Fruit fly (Drosophila melanogaster): ENCODE results near the gene CG7115.

DNA sequence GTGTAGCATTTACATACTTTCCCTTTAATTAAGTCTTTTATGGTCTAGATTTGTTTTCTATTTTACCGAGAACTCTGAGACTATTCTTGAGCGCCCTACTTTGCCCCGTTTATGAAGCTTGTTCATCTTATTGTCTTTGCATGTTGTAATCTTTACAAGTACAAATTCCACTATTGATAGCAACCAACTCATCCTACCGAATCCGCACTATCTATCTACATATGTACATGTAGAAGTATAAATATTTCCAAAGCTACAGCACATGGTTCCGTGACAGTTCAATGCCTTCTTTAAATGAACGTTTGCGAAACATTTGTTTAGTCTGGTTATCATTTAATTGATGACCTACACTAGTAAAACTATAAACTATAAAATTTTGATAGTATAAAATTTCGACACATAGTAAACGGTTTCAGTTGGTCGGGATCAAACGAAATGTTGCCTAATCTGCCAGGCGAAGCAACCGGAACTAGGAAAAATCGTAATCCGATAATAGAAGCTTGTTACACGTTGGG lies 31.9 kb upstream of the CG7115 start:
- no peak for TF ChIP-seq fru (GFP tag; optimal IDR thresholded peaks at IDR 0.05)
- TF ChIP-seq pan (optimal IDR thresholded peaks at IDR 0.05) = no peak
- no peak for TF ChIP-seq br (GFP tag; optimal IDR thresholded peaks at IDR 0.05)
- TF ChIP-seq Hr78 (GFP tag; optimal IDR thresholded peaks at IDR 0.05) = no peak
- TF ChIP-seq Jra (GFP tag; optimal IDR thresholded peaks at IDR 0.05) = no peak
- TF ChIP-seq CG9705 (GFP tag; optimal IDR thresholded peaks at IDR 0.05) = no peak
- no peak for TF ChIP-seq Myc (optimal IDR thresholded peaks at IDR 0.05)
- no peak for TF ChIP-seq h (GFP tag; optimal IDR thresholded peaks at IDR 0.05)
